Fruit fly (Drosophila melanogaster): Measurements from ENCODE around the gene lft.

lft gene

dm6 chr2L:10413251-10414127 is 49.2 kb downstream of the lft start, which contains the start of the genes CG5355 and Klp31E (continued):
- TF ChIP-seq CG8281 (tag; optimal IDR thresholded peaks at IDR 0.05), result no peak
- TF ChIP-seq pnt (GFP tag; optimal IDR thresholded peaks at IDR 0.05), result peak; percentile 5
- TF ChIP-seq Mad (GFP tag; optimal IDR thresholded peaks at IDR 0.05), result peak; percentile 42
- TF ChIP-seq MTF-1 (GFP tag; optimal IDR thresholded peaks at IDR 0.05; ENCODE audit: borderline replicate concordance), result peak; percentile 9
- TF ChIP-seq Doc3 (GFP tag; IDR thresholded peaks at IDR 0.05; ENCODE audit: partially characterized antibody), result peak; percentile 72
- TF ChIP-seq HLHmδ (GFP tag; optimal IDR thresholded peaks at IDR 0.05), result no peak
- no peak for TF ChIP-seq ap (GFP tag; IDR thresholded peaks at IDR 0.05)
- peak; percentile 69 for TF ChIP-seq Sry-δ (GFP tag; optimal IDR thresholded peaks at IDR 0.05)
- peak; percentile 42; the same call in 1 of the 2 replicates for TF ChIP-seq ato (GFP tag; IDR thresholded peaks at IDR 0.05; ENCODE audit: partially characterized antibody)
- TF ChIP-seq CG10565 (GFP tag; optimal IDR thresholded peaks at IDR 0.05), result no peak
- no peak for TF ChIP-seq nerfin-2 (GFP tag; IDR thresholded peaks at IDR 0.05; ENCODE audit: partially characterized antibody)
- peak; percentile 61 for TF ChIP-seq CG13296 (GFP tag; optimal IDR thresholded peaks at IDR 0.05)
- TF ChIP-seq CG9797 (GFP tag; optimal IDR thresholded peaks at IDR 0.05), result peak; percentile 34
- TF ChIP-seq ham (GFP tag; IDR thresholded peaks at IDR 0.05), result no peak
- no peak for TF ChIP-seq sim (GFP tag; IDR thresholded peaks at IDR 0.05)
- no peak for TF ChIP-seq prd (optimal IDR thresholded peaks at IDR 0.05)
- peak; percentile 73 for TF ChIP-seq prd (GFP tag; IDR thresholded peaks at IDR 0.05)
- TF ChIP-seq D19A (tag; optimal IDR thresholded peaks at IDR 0.05), result no peak
- TF ChIP-seq Taf1 (GFP tag; IDR thresholded peaks at IDR 0.05), result no peak
- TF ChIP-seq Awh (GFP tag; IDR thresholded peaks at IDR 0.05), result no peak
- peak; percentile 81 for TF ChIP-seq slbo (GFP tag; IDR thresholded peaks at IDR 0.05)
- TF ChIP-seq Ets65A (GFP tag), result peak; percentile 72
- peak; percentile 57 for TF ChIP-seq tin (GFP tag; optimal IDR thresholded peaks at IDR 0.05)
- TF ChIP-seq NFAT (GFP tag; IDR thresholded peaks at IDR 0.05), result peak; percentile 68; the same call in 1 of the 2 replicates
- TF ChIP-seq sc (optimal IDR thresholded peaks at IDR 0.05), result no peak
- TF ChIP-seq sc (GFP tag; optimal IDR thresholded peaks at IDR 0.05), result peak; percentile 67
- 0 out of 3 replicates have a peak, but pooled peaks have one; percentile 26 for TF ChIP-seq Aef1 (GFP tag; IDR thresholded peaks at IDR 0.05)
- TF ChIP-seq kay (GFP tag; optimal IDR thresholded peaks at IDR 0.05), result peak; percentile 48
- TF ChIP-seq tgo (GFP tag; IDR thresholded peaks at IDR 0.05), result peak; percentile 64; the same call in 2 of the 3 replicates
- TF ChIP-seq HmgZ (tag; optimal IDR thresholded peaks at IDR 0.05), result peak; percentile 25
- TF ChIP-seq Lhr (GFP tag; optimal IDR thresholded peaks at IDR 0.05), result peak; percentile 19
- no peak for TF ChIP-seq mirr (GFP tag; optimal IDR thresholded peaks at IDR 0.05)
- TF ChIP-seq CG18599 (GFP tag; optimal IDR thresholded peaks at IDR 0.05), result no peak
- peak; percentile 75 for TF ChIP-seq sna (GFP tag; IDR thresholded peaks at IDR 0.05; ENCODE audit: partially characterized antibody)
- no peak for TF ChIP-seq CG5245 (GFP tag; optimal IDR thresholded peaks at IDR 0.05)
- peak; percentile 45 for TF ChIP-seq gcm (GFP tag; optimal IDR thresholded peaks at IDR 0.05)
- no peak for TF ChIP-seq Ravus (GFP tag; IDR thresholded peaks at IDR 0.05)
- TF ChIP-seq CG18619 (GFP tag; optimal IDR thresholded peaks at IDR 0.05), result peak; percentile 75
- peak; percentile 64 for TF ChIP-seq CG8388 (GFP tag; optimal IDR thresholded peaks at IDR 0.05)
- TF ChIP-seq CG2875 (GFP tag; optimal IDR thresholded peaks at IDR 0.05), result peak; percentile 12
- no peak for TF ChIP-seq eyg (GFP tag; optimal IDR thresholded peaks at IDR 0.05)
- no peak for TF ChIP-seq oc (tag; optimal IDR thresholded peaks at IDR 0.05)
- no peak for TF ChIP-seq CG17612 (GFP tag; IDR thresholded peaks at IDR 0.05)
- TF ChIP-seq lmd (GFP tag; IDR thresholded peaks at IDR 0.05), result peak; percentile 52
- no peak for TF ChIP-seq lbe (GFP tag; optimal IDR thresholded peaks at IDR 0.05)
- peak; percentile 14 for TF ChIP-seq CG8359 (GFP tag; optimal IDR thresholded peaks at IDR 0.05; ENCODE audit: borderline replicate concordance)
- TF ChIP-seq ara (GFP tag; IDR thresholded peaks at IDR 0.05), result peak; percentile 72
- peak; percentile 22 for TF ChIP-seq pho (GFP tag; optimal IDR thresholded peaks at IDR 0.05)

All from whole organism, embryonic.